Worm (Caenorhabditis elegans) whole organism, young adult: ENCODE data around the gene F56C9.6.

ENCODE experiments used
- B0035.1 ChIP-seq: sonication (generic microtip); optimal IDR thresholded peaks from 2 replicates; lab custom pipeline; 2016; ENCODE audit warnings: missing genetic modification characterization, mild to moderate bottlenecking, missing compliant biosample characterization, missing genotype, missing genetic modification reagents
- C17E4.6 ChIP-seq: fragments of 200-800 bp; sonication (Bioruptor generic); IDR thresholded peaks from 2 replicates; pipeline ENCODE4 v1.3.6; 2022; ENCODE audit warnings: missing genetic modification reagents, missing genetic modification characterization, missing compliant biosample characterization
- D2030.7 ChIP-seq: fragments of 200-800 bp; sonication (Bioruptor generic); IDR thresholded peaks from 2 replicates; pipeline ENCODE4 v1.3.6; 2022; ENCODE audit warnings: missing genetic modification reagents, missing genetic modification characterization, missing compliant biosample characterization
- F33H1.4 ChIP-seq: fragments of 200-800 bp; sonication (Bioruptor generic); IDR thresholded peaks from 2 replicates; pipeline ENCODE4 v1.3.6; 2022; ENCODE audit warnings: missing genetic modification reagents, missing genetic modification characterization, missing compliant biosample characterization
- F52B5.7 ChIP-seq: sonication (generic microtip); optimal IDR thresholded peaks from 2 replicates; lab custom pipeline; 2016; ENCODE audit warnings: mild to moderate bottlenecking, missing genetic modification characterization, missing compliant biosample characterization
- Y56A3A.18 ChIP-seq: fragments of 200-800 bp; sonication (Bioruptor generic); IDR thresholded peaks from 2 replicates; pipeline ENCODE4 v1.3.6; 2022; ENCODE audit warnings: missing genetic modification reagents, missing genetic modification characterization, missing compliant biosample characterization
- akir-1 ChIP-seq: fragments of 200-800 bp; sonication (Bioruptor generic); optimal IDR thresholded peaks from 2 replicates; lab custom pipeline; 2018; ENCODE audit warnings: mild to moderate bottlenecking, missing genetic modification characterization, moderate library complexity, missing compliant biosample characterization
- ama-1 ChIP-seq, 3 experiments: fragments of 150-350 bp in 1 of 3; sonication (generic microtip) in 2 of 3; optimal IDR thresholded peaks; 2 replicates each; lab custom pipeline; 2014 to 2018; ENCODE audit warnings: missing biosample characterization in 2 of 3, missing genetic modification characterization in 2 of 3, missing genetic modification reagents in 2 of 3
- aptf-3 ChIP-seq: fragments of 200-800 bp; sonication (Bioruptor generic); IDR thresholded peaks from 2 replicates; pipeline ENCODE4 v1.3.6; 2022; ENCODE audit warnings: missing genetic modification characterization, missing compliant biosample characterization
- atf-7 ChIP-seq: sonication (generic microtip); optimal IDR thresholded peaks from 2 replicates; lab custom pipeline; 2017; ENCODE audit warnings: mild to moderate bottlenecking, missing genetic modification characterization, missing compliant biosample characterization
- attf-6 ChIP-seq: fragments of 200-800 bp; sonication (Bioruptor generic); IDR thresholded peaks from 2 replicates; pipeline ENCODE4 v1.3.6; 2022; ENCODE audit warnings: missing genetic modification reagents, missing genetic modification characterization, missing compliant biosample characterization
- cebp-2 ChIP-seq: fragments of 200-800 bp; sonication (Bioruptor generic); IDR thresholded peaks from 2 replicates; pipeline ENCODE4 v1.3.6; 2022; ENCODE audit warnings: missing genetic modification characterization, missing compliant biosample characterization
- ceh-100 ChIP-seq: fragments of 200-800 bp; sonication (Bioruptor generic); IDR thresholded peaks from 2 replicates; pipeline ENCODE4 v1.3.6; 2022; ENCODE audit warnings: missing genetic modification reagents, missing genetic modification characterization, missing compliant biosample characterization
- ceh-27 ChIP-seq: fragments of 200-800 bp; sonication (Bioruptor generic); optimal IDR thresholded peaks from 2 replicates; lab custom pipeline; 2018; ENCODE audit warnings: mild to moderate bottlenecking, missing genetic modification characterization, moderate library complexity, missing compliant biosample characterization
- chd-7 ChIP-seq: sonication (generic microtip); optimal IDR thresholded peaks from 2 replicates; lab custom pipeline; 2016; ENCODE audit warnings: mild to moderate bottlenecking, missing genetic modification characterization, moderate library complexity, missing compliant biosample characterization
- die-1 ChIP-seq: sonication (generic microtip); optimal IDR thresholded peaks from 2 replicates; lab custom pipeline; 2016; ENCODE audit warnings: missing genotype, mild to moderate bottlenecking, missing genetic modification characterization, missing compliant biosample characterization
- dpff-1 ChIP-seq: sonication (generic microtip); optimal IDR thresholded peaks from 2 replicates; lab custom pipeline; 2017; ENCODE audit warnings: mild to moderate bottlenecking, missing genetic modification characterization, missing compliant biosample characterization
- efl-1 ChIP-seq: fragments of 150-350 bp; optimal IDR thresholded peaks from 2 replicates; lab custom pipeline; 2014; ENCODE audit warnings: missing biosample characterization, missing genetic modification reagents, missing genetic modification characterization
- egl-18 ChIP-seq: fragments of 200-800 bp; sonication (Bioruptor generic); IDR thresholded peaks from 2 replicates; pipeline ENCODE4 v1.3.6; 2022; ENCODE audit warnings: missing genetic modification reagents, missing genetic modification characterization, missing compliant biosample characterization
- fkh-3 ChIP-seq: sonication (generic microtip); optimal IDR thresholded peaks from 2 replicates; lab custom pipeline; 2016; ENCODE audit warnings: mild to moderate bottlenecking, missing genetic modification characterization, missing compliant biosample characterization
- let-607 ChIP-seq, 2 experiments: fragments of 200-800 bp in 1 of 2; sonication (Bioruptor generic) in 1 of 2; sonication (generic microtip) in 1 of 2; optimal IDR thresholded peaks; 2 replicates each; lab custom pipeline; 2016 to 2018; ENCODE audit warnings: mild to moderate bottlenecking in 2 of 2, missing compliant biosample characterization in 2 of 2, missing genetic modification characterization in 2 of 2, moderate library complexity in 2 of 2, missing genotype in 1 of 2
- lin-40 ChIP-seq: sonication (generic microtip); optimal IDR thresholded peaks from 2 replicates; lab custom pipeline; 2016; ENCODE audit warnings: missing genetic modification characterization, mild to moderate bottlenecking, missing compliant biosample characterization, missing genotype, missing genetic modification reagents
- lir-1 ChIP-seq: fragments of 200-800 bp; sonication (Bioruptor generic); conservative IDR thresholded peaks from 2 replicates; pipeline ENCODE4 v1.3.6; 2022; ENCODE audit warnings: missing genetic modification reagents, missing genetic modification characterization, missing compliant biosample characterization
- lsl-1 ChIP-seq: fragments of 200-800 bp; sonication (Bioruptor generic); optimal IDR thresholded peaks from 2 replicates; lab custom pipeline; 2018; ENCODE audit warnings: mild to moderate bottlenecking, missing genetic modification characterization, moderate library complexity, missing compliant biosample characterization
- madf-6 ChIP-seq: fragments of 200-800 bp; sonication (Bioruptor generic); IDR thresholded peaks from 2 replicates; pipeline ENCODE4 v1.3.6; 2022; ENCODE audit warnings: missing genetic modification reagents, missing genetic modification characterization, missing compliant biosample characterization
- mel-28 ChIP-seq: sonication (generic microtip); optimal IDR thresholded peaks from 2 replicates; lab custom pipeline; 2016; ENCODE audit warnings: borderline replicate concordance, mild to moderate bottlenecking, missing genetic modification characterization, missing compliant biosample characterization
- nfya-2 ChIP-seq: fragments of 200-800 bp; sonication (Bioruptor generic); IDR thresholded peaks from 2 replicates; pipeline ENCODE4 v1.3.6; 2022; ENCODE audit warnings: missing genetic modification reagents, missing genetic modification characterization, missing compliant biosample characterization
- nfyb-1 ChIP-seq: fragments of 200-800 bp; sonication (Bioruptor generic); IDR thresholded peaks from 2 replicates; pipeline ENCODE4 v1.3.6; 2022; ENCODE audit warnings: missing genetic modification reagents, missing genetic modification characterization, missing compliant biosample characterization
- nhr-80 ChIP-seq: sonication (generic microtip); optimal IDR thresholded peaks from 2 replicates; lab custom pipeline; 2016; ENCODE audit warnings: missing genetic modification characterization, missing compliant biosample characterization
- repo-1 ChIP-seq: sonication (generic microtip); optimal IDR thresholded peaks from 2 replicates; lab custom pipeline; 2017; ENCODE audit warnings: mild to moderate bottlenecking, missing genetic modification characterization, missing compliant biosample characterization
- sptf-2 ChIP-seq: fragments of 200-800 bp; sonication (Bioruptor generic); optimal IDR thresholded peaks from 2 replicates; lab custom pipeline; 2018; ENCODE audit warnings: mild to moderate bottlenecking, missing genetic modification characterization, missing compliant biosample characterization
- tbx-9 ChIP-seq: sonication (generic microtip); optimal IDR thresholded peaks from 2 replicates; lab custom pipeline; 2016; ENCODE audit warnings: borderline replicate concordance, missing genetic modification characterization, inconsistent platforms, missing compliant biosample characterization
- xnd-1 ChIP-seq: sonication (generic microtip); optimal IDR thresholded peaks from 2 replicates; lab custom pipeline; 2016; ENCODE audit warnings: missing genotype, missing genetic modification reagents, missing genetic modification characterization, missing compliant biosample characterization
- zfh-2 ChIP-seq: fragments of 200-800 bp; sonication (Bioruptor generic); conservative IDR thresholded peaks from 2 replicates; pipeline ENCODE4 v1.3.6; 2022; ENCODE audit warnings: missing genetic modification reagents, missing genetic modification characterization, missing compliant biosample characterization

F56C9.6 gene

ce11 chrIII:7298045-7298444 lies 12.5 kb downstream of the F56C9.6 start:
- no peak for TF ChIP-seq chd-7 (tag; lab: Kevin White, UChicago)
- no peak for TF ChIP-seq tbx-9
- TF ChIP-seq, all 124 proteins: peak for 0

DNA sequence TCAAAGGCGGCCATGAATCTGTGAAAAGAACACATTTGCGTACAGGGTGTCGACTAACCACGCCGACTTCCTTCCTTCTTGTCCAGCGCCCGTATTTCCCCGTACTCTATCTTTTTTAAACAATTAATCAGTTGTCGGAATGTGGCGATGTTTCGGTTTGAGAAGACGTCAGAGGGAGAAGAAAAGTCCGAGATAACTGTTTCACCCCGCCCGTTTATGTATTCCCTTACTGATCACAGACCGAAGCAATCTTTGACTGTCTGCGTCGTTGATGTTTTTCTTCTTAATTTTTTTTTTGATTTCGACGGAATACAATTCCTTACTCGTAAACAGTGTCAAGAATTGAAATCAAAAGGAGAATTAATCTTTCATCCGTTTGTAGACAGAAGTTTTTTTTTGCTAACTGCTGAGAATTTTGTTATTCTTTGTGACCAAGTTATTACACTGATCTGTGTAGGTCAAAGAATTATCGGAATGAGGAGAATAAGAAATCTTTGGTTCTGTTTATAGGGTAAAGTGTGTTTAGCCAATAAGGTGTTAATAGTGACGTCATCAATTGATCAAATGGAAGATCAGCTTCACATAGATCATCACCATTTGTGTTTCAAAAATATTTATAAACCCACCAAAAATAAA lies 13.4 kb downstream of the F56C9.6 start:
- TF ChIP-seq nfya-2 (GFP tag; lab: Robert Waterston, UW) = no peak
- no peak for TF ChIP-seq F52B5.7 (tag; lab: Kevin White, UChicago)
- peak; percentile 31 for TF ChIP-seq lin-40 (tag; lab: Kevin White, UChicago)
- peak; percentile 31 for TF ChIP-seq atf-7

- TF ChIP-seq ceh-27 (GFP tag; lab: Kevin White, UChicago) (peak; percentile 12), sptf-2 (GFP tag; lab: Kevin White, UChicago) (no peak), nfyb-1 (GFP tag; lab: Robert Waterston, UW) (0 out of 2 replicates have a peak, but pooled peaks have one; percentile 31)
Measured at ce11 chrIII:7296092-7296668, 14.4 kb downstream of the F56C9.6 start.

ce11 chrIII:7293075-7293684 lies 17.4 kb downstream of the F56C9.6 start, which contains the start of gene cwf-19L2:
Gene cwf-19L2 (plus strand): TSS chrIII:7293634.
- TF ChIP-seq repo-1 (tag; lab: Kevin White, UChicago) (no peak), efl-1 (GFP tag; lab: Kevin White, UChicago) (peak; percentile 16), die-1 (no peak), D2030.7 (GFP tag; lab: Robert Waterston, UW) (peak; percentile 44; the same call in 1 of the 2 replicates), madf-6 (GFP tag; lab: Robert Waterston, UW) (peak; percentile 10; the same call in 1 of the 2 replicates), ceh-27 (GFP tag; lab: Kevin White, UChicago) (no peak), lsl-1 (peak; percentile 69)

DNA sequence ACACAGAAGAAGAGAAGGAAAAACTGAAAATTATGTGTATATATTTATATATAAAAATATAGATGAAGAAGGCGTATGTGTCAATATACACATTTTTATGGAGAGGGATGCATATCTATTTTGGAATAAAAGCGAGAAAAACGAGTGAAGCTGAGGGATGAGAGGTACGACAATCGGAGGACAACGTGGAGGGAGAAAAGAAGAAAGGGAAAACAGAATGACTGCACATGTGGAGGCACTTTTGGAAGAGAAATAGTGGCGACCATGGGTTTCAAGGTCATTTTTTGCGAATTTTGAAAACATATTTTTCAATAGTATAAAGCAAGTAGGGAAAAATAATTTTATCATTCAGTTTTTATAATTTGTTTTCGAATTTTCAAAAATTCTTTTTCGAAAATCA lies 18.0 kb downstream of the F56C9.6 start:
- TF ChIP-seq nhr-80 (tag; lab: Kevin White, UChicago) = peak; percentile 40
- TF ChIP-seq let-607 (tag; optimal IDR thresholded peaks at IDR 0.05; lab: Kevin White, UChicago) = peak in 1 of 2 experiments; percentile 2
- TF ChIP-seq ama-1 (optimal IDR thresholded peaks at IDR 0.05; lab: Kevin White, UChicago) = no peak
- no peak for TF ChIP-seq ama-1 (GFP tag; optimal IDR thresholded peaks at IDR 0.05; lab: Kevin White, UChicago)

- TF ChIP-seq ceh-100 (GFP tag; lab: Robert Waterston, UW) (no peak), tbx-9 (no peak), xnd-1 (tag; lab: Kevin White, UChicago) (no peak), zfh-2 (GFP tag; lab: Robert Waterston, UW) (no peak), cebp-2 (GFP tag; lab: Robert Waterston, UW) (no peak), Y56A3A.18 (GFP tag; lab: Robert Waterston, UW) (no peak), F33H1.4 (GFP tag; lab: Robert Waterston, UW) (no peak), attf-6 (GFP tag; lab: Robert Waterston, UW) (no peak), mel-28 (tag; lab: Kevin White, UChicago) (no peak), egl-18 (GFP tag; lab: Robert Waterston, UW) (no peak), akir-1 (GFP tag; lab: Kevin White, UChicago) (no peak), lir-1 (GFP tag; lab: Robert Waterston, UW) (no peak), lin-40 (tag; lab: Kevin White, UChicago) (no peak), fkh-3 (no peak), aptf-3 (GFP tag; lab: Robert Waterston, UW) (no peak), C17E4.6 (GFP tag; lab: Robert Waterston, UW) (no peak), dpff-1 (tag; lab: Kevin White, UChicago) (no peak), B0035.1 (tag; lab: Kevin White, UChicago) (no peak)
Measured at ce11 chrIII:7291216-7291615, 19.4 kb downstream of the F56C9.6 start.
